Worm (Caenorhabditis elegans): ENCODE data around the gene T10B5.10.

The T10B5.10 gene

ce11 chrV:1883131-1883530 lies 27.1 kb upstream of the T10B5.10 start:
- TF ChIP-seq ham-2 (GFP tag; optimal IDR thresholded peaks at IDR 0.05) (no peak), ceh-43 (GFP tag; optimal IDR thresholded peaks at IDR 0.05) (no peak), unc-62 (GFP tag; optimal IDR thresholded peaks at IDR 0.05) (no peak), nhr-2 (tag; optimal IDR thresholded peaks at IDR 0.05) (no peak)

ce11 chrV:1878030-1878429 lies 22.0 kb upstream of the T10B5.10 start:
- TF ChIP-seq tbx-8 (GFP tag; optimal IDR thresholded peaks at IDR 0.05) (no peak), ham-2 (GFP tag; optimal IDR thresholded peaks at IDR 0.05) (no peak), cnd-1 (tag; optimal IDR thresholded peaks at IDR 0.05) (no peak), unc-62 (GFP tag; optimal IDR thresholded peaks at IDR 0.05) (no peak), sptf-1 (tag; optimal IDR thresholded peaks at IDR 0.05) (no peak), mab-5 (tag; optimal IDR thresholded peaks at IDR 0.05) (no peak), lin-13 (tag; optimal IDR thresholded peaks at IDR 0.05) (no peak), nhr-237 (tag; optimal IDR thresholded peaks at IDR 0.05) (no peak), lsy-2 (tag; optimal IDR thresholded peaks at IDR 0.05) (no peak), ceh-83 (GFP tag; optimal IDR thresholded peaks at IDR 0.05) (no peak), ceh-43 (GFP tag; optimal IDR thresholded peaks at IDR 0.05) (no peak), mep-1 (tag; optimal IDR thresholded peaks at IDR 0.05) (no peak), unc-39 (tag; optimal IDR thresholded peaks at IDR 0.05) (no peak), ceh-39 (tag; optimal IDR thresholded peaks at IDR 0.05) (no peak), elt-1 (tag; optimal IDR thresholded peaks at IDR 0.05; ENCODE audit: borderline replicate concordance, insufficient read depth) (no peak), mls-2 (tag; optimal IDR thresholded peaks at IDR 0.05) (no peak), nhr-76 (tag; optimal IDR thresholded peaks at IDR 0.05) (no peak), elt-3 (tag; optimal IDR thresholded peaks at IDR 0.05) (no peak), blmp-1 (tag; optimal IDR thresholded peaks at IDR 0.05) (no peak)

DNA sequence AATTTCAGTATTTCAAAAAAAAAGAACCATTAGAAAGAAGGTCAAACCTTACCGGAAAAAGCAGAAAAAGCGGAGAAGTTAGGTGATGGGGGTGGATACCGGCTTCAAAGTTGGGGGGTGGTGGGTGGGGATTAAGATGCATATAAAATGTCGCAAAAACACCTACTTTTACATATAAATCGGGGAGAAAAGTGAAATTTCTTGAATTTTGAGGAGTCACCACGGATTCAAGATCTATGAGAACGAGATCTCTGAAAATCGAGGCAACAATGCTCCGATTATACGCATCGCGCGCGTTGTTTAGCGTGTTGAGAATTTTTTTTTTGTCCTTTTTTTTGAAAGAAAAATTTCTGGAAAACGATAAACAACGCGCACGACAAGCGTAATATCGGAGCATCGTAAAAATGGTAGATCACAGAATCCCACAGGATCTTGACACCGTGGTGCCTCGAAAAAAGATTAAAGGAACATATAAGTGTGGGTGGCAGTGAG lies 19.5 kb upstream of the T10B5.10 start:
- TF ChIP-seq snpc-4 (tag; optimal IDR thresholded peaks at IDR 0.05): no peak
- TF ChIP-seq pha-4 (tag; optimal IDR thresholded peaks at IDR 0.05): no peak
- TF ChIP-seq sem-2 (GFP tag; optimal IDR thresholded peaks at IDR 0.05): peak; percentile 25
- peak; percentile 49 for TF ChIP-seq ceh-83 (GFP tag; optimal IDR thresholded peaks at IDR 0.05)
- TF ChIP-seq bed-3 (GFP tag; optimal IDR thresholded peaks at IDR 0.05): peak; percentile 29
- peak; percentile 1 for TF ChIP-seq nhr-2 (tag; optimal IDR thresholded peaks at IDR 0.05)
- peak; percentile 59 for TF ChIP-seq mls-2 (tag; optimal IDR thresholded peaks at IDR 0.05)
- TF ChIP-seq sptf-1 (tag; optimal IDR thresholded peaks at IDR 0.05): peak; percentile 73

ce11 chrV:1874827-1875226 lies 18.8 kb upstream of the T10B5.10 start:
- TF ChIP-seq unc-39 (tag; optimal IDR thresholded peaks at IDR 0.05): no peak
- no peak for TF ChIP-seq snpc-4 (tag; optimal IDR thresholded peaks at IDR 0.05)
- no peak for TF ChIP-seq pha-4 (tag; optimal IDR thresholded peaks at IDR 0.05)

DNA sequence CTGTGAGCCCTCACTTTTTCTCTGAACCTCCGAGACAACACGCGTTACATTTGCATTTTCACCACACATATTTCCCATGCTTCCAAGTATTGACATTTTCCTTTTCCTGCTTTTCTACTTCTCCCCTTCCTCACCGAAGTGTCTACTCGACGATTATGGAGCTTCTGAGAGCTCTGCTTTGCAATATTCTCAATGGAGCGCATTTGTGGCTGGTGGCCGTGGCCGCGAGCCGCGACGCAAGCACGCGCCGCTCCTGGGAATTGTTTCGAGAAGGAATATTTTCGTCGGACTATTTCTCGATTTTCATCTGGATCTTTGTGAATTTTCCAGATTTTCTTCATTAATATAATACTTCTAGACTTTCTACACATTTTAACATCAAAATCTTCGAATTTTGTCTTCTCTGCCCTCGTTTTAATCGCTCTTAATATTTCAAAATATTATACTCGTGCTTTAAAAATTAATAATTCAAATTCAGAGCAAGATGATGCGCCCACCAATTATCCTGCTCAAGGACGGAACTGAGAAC lies 15.8 kb upstream of the T10B5.10 start, which contains the start of the genes T10B5.4 and cct-7:
TSS of gene T10B5.4 (minus strand) at position 40 of the 529 bp plus-strand sequence.
TSS of gene cct-7 (plus strand) at position 479 of the 529 bp plus-strand sequence.
- peak; percentile 25 for TF ChIP-seq lin-32 (GFP tag; optimal IDR thresholded peaks at IDR 0.05)
- TF ChIP-seq sptf-1 (tag; optimal IDR thresholded peaks at IDR 0.05): peak; percentile 73
- no peak for TF ChIP-seq tbx-8 (GFP tag; optimal IDR thresholded peaks at IDR 0.05)
- peak; percentile 75 for TF ChIP-seq lsy-2 (tag; optimal IDR thresholded peaks at IDR 0.05)
- no peak for TF ChIP-seq ceh-83 (GFP tag; optimal IDR thresholded peaks at IDR 0.05)
- TF ChIP-seq mep-1 (tag; optimal IDR thresholded peaks at IDR 0.05): peak; percentile 97
- peak; percentile 72 for TF ChIP-seq mls-2 (tag; optimal IDR thresholded peaks at IDR 0.05)
- TF ChIP-seq drap-1 (GFP tag; optimal IDR thresholded peaks at IDR 0.05): peak; percentile 65
- TF ChIP-seq flh-1 (GFP tag; optimal IDR thresholded peaks at IDR 0.05): no peak
- TF ChIP-seq unc-120 (tag; optimal IDR thresholded peaks at IDR 0.05; ENCODE audit: poor library complexity, severe bottlenecking): peak; percentile 77
- peak; percentile 77 for TF ChIP-seq cnd-1 (tag; optimal IDR thresholded peaks at IDR 0.05)
- peak; percentile 86 for TF ChIP-seq pha-4 (tag; optimal IDR thresholded peaks at IDR 0.05)
- TF ChIP-seq M03D4.4 (tag; optimal IDR thresholded peaks at IDR 0.05): peak; percentile 57
- TF ChIP-seq bed-3 (GFP tag; optimal IDR thresholded peaks at IDR 0.05): no peak
- peak; percentile 81 for TF ChIP-seq nhr-237 (tag; optimal IDR thresholded peaks at IDR 0.05)
- peak; percentile 34 for TF ChIP-seq ham-2 (GFP tag; optimal IDR thresholded peaks at IDR 0.05)
- TF ChIP-seq unc-62 (GFP tag; optimal IDR thresholded peaks at IDR 0.05): peak; percentile 65
- TF ChIP-seq ces-1 (GFP tag; optimal IDR thresholded peaks at IDR 0.05): peak; percentile 90
- peak; percentile 83 for TF ChIP-seq lin-13 (tag; optimal IDR thresholded peaks at IDR 0.05)
- TF ChIP-seq ceh-43 (GFP tag; optimal IDR thresholded peaks at IDR 0.05): no peak
- peak; percentile 50 for TF ChIP-seq ceh-39 (tag; optimal IDR thresholded peaks at IDR 0.05)
